Fruit fly (Drosophila melanogaster) whole organism, embryonic: Measurements from ENCODE around the gene mad2.

ENCODE experiments used
- Aef1 ChIP-seq: fragments of 200-800 bp; sonication (Bioruptor generic); IDR thresholded peaks from 3 replicates; pipeline ENCODE4 v1.3.6; 2022; ENCODE audit warnings: missing biosample characterization, missing genetic modification characterization
- Atf-2 ChIP-seq: fragments of 200-800 bp; sonication (Bioruptor generic); optimal IDR thresholded peaks from 2 replicates; lab custom pipeline; 2016; ENCODE audit warnings: missing biosample characterization, missing genetic modification characterization
- CG10209 ChIP-seq: fragments of 200-800 bp; sonication (Bioruptor generic); optimal IDR thresholded peaks from 3 replicates; lab custom pipeline; 2017; ENCODE audit warnings: missing biosample characterization, mild to moderate bottlenecking, missing genetic modification characterization, missing genetic modification reagents
- CG11247 ChIP-seq: fragments of 200-800 bp; sonication (Bioruptor generic); IDR thresholded peaks from 2 replicates; pipeline ENCODE4 v1.3.6; 2022; ENCODE audit warnings: missing biosample characterization, missing genetic modification characterization
- CG12104 ChIP-seq: fragments of 200-800 bp; sonication (Bioruptor generic); optimal IDR thresholded peaks from 3 replicates; lab custom pipeline; 2016; ENCODE audit warnings: missing biosample characterization, missing genetic modification characterization
- CG12236 ChIP-seq: fragments of 200-800 bp; sonication (Bioruptor generic); optimal IDR thresholded peaks from 2 replicates; lab custom pipeline; 2016; ENCODE audit warnings: missing biosample characterization, missing genetic modification characterization
- CG12391 ChIP-seq: fragments of 200-800 bp; sonication (Bioruptor generic); optimal IDR thresholded peaks from 3 replicates; lab custom pipeline; 2018; ENCODE audit warnings: missing biosample characterization, mild to moderate bottlenecking, missing genetic modification characterization, moderate library complexity
- CG13123 ChIP-seq: fragments of 200-800 bp; sonication (Bioruptor generic); optimal IDR thresholded peaks from 2 replicates; lab custom pipeline; 2016; ENCODE audit warnings: missing biosample characterization, missing genetic modification characterization
- CG13287 ChIP-seq: fragments of 200-800 bp; sonication (Bioruptor generic); IDR thresholded peaks from 2 replicates; pipeline ENCODE4 v1.3.6; 2022; ENCODE audit warnings: missing biosample characterization, missing genetic modification characterization; ENCODE audit not compliant: partially characterized antibody
- CG16779 ChIP-seq: fragments of 200-800 bp; sonication (Bioruptor generic); IDR thresholded peaks from 2 replicates; pipeline ENCODE4 v1.3.6; 2022; ENCODE audit warnings: missing biosample characterization, missing genetic modification characterization
- CG16815 ChIP-seq: fragments of 200-800 bp; sonication (Bioruptor generic); optimal IDR thresholded peaks from 3 replicates; lab custom pipeline; 2017; ENCODE audit warnings: missing biosample characterization, mild to moderate bottlenecking, missing genetic modification characterization
- CG17385 ChIP-seq: fragments of 200-800 bp; sonication (Bioruptor generic); optimal IDR thresholded peaks from 3 replicates; lab custom pipeline; 2018; ENCODE audit warnings: missing biosample characterization, mild to moderate bottlenecking, missing genetic modification characterization
- CG17829 ChIP-seq: fragments of 200-800 bp; optimal IDR thresholded peaks from 2 replicates; lab custom pipeline; 2019; ENCODE audit warnings: missing biosample characterization, mild to moderate bottlenecking, missing genetic modification characterization, moderate library complexity
- CG2116 ChIP-seq: fragments of 200-800 bp; sonication (Bioruptor generic); optimal IDR thresholded peaks from 3 replicates; lab custom pipeline; 2018; ENCODE audit warnings: missing biosample characterization, mild to moderate bottlenecking, missing genetic modification characterization
- CG31365 ChIP-seq: fragments of 200-800 bp; sonication (Bioruptor generic); optimal IDR thresholded peaks from 2 replicates; lab custom pipeline; 2018; ENCODE audit warnings: missing biosample characterization, mild to moderate bottlenecking, missing genetic modification characterization
- CG31388 ChIP-seq: fragments of 200-800 bp; sonication (Bioruptor generic); optimal IDR thresholded peaks from 2 replicates; lab custom pipeline; 2016; ENCODE audit warnings: missing biosample characterization, missing genetic modification characterization
- CG4854 ChIP-seq: fragments of 200-800 bp; sonication (Bioruptor generic); optimal IDR thresholded peaks from 2 replicates; lab custom pipeline; 2016; ENCODE audit warnings: missing biosample characterization, missing genetic modification characterization, inconsistent platforms
- CG7357 ChIP-seq: fragments of 200-800 bp; sonication (Bioruptor generic); IDR thresholded peaks from 3 replicates; pipeline ENCODE4 v1.3.6; 2022; ENCODE audit warnings: missing biosample characterization, missing genetic modification characterization
- CG7839 ChIP-seq: fragments of 200-800 bp; sonication (Bioruptor generic); optimal IDR thresholded peaks from 3 replicates; lab custom pipeline; 2018; ENCODE audit warnings: missing biosample characterization, mild to moderate bottlenecking, missing genetic modification characterization, moderate library complexity
- CG8924 ChIP-seq: fragments of 200-800 bp; optimal IDR thresholded peaks from 3 replicates; lab custom pipeline; 2019; ENCODE audit warnings: missing biosample characterization, mild to moderate bottlenecking, missing genetic modification characterization, moderate library complexity
- Camta ChIP-seq: fragments of 200-800 bp; sonication (Bioruptor generic); optimal IDR thresholded peaks from 2 replicates; lab custom pipeline; 2016; ENCODE audit warnings: missing biosample characterization, missing genetic modification characterization
- Dip2 ChIP-seq: fragments of 200-800 bp; sonication (Bioruptor generic); IDR thresholded peaks from 2 replicates; pipeline ENCODE4 v1.3.6; 2022; ENCODE audit warnings: missing biosample characterization, missing genetic modification characterization
- Doc3 ChIP-seq: fragments of 200-800 bp; sonication (Bioruptor generic); IDR thresholded peaks from 3 replicates; pipeline ENCODE4 v1.3.6; 2022; ENCODE audit warnings: missing biosample characterization, missing genetic modification characterization; ENCODE audit not compliant: partially characterized antibody
- E2f2 ChIP-seq: fragments of 200-800 bp; sonication (Bioruptor generic); IDR thresholded peaks from 2 replicates; pipeline ENCODE4 v1.3.6; 2022; ENCODE audit warnings: missing biosample characterization, missing genetic modification characterization
- Eip74EF ChIP-seq, 2 experiments: fragments of 200-800 bp in 1 of 2; fragments of >200 bp in 1 of 2; sonication (Bioruptor generic) in 1 of 2; optimal IDR thresholded peaks; 2 replicates each; lab custom pipeline; 2017 to 2019; ENCODE audit warnings: missing biosample characterization in 2 of 2, missing genetic modification characterization in 2 of 2, mild to moderate bottlenecking in 1 of 2, moderate library complexity in 1 of 2
- Gsc ChIP-seq: fragments of 200-800 bp; sonication (Bioruptor generic); IDR thresholded peaks from 2 replicates; pipeline ENCODE4 v1.3.6; 2022; ENCODE audit warnings: missing biosample characterization, missing genetic modification characterization
- HLHmδ ChIP-seq: fragments of 200-800 bp; sonication (Bioruptor generic); optimal IDR thresholded peaks from 2 replicates; lab custom pipeline; 2018; ENCODE audit warnings: missing biosample characterization, mild to moderate bottlenecking, missing genetic modification characterization, moderate library complexity
- Hmx ChIP-seq: fragments of 200-800 bp; sonication (Bioruptor generic); optimal IDR thresholded peaks from 2 replicates; lab custom pipeline; 2016; ENCODE audit warnings: missing biosample characterization, missing genetic modification characterization
- Sry-β ChIP-seq: fragments of 200-800 bp; sonication (Bioruptor generic); optimal IDR thresholded peaks from 2 replicates; lab custom pipeline; 2018; ENCODE audit warnings: missing biosample characterization, mild to moderate bottlenecking, missing genetic modification characterization, moderate library complexity
- ase ChIP-seq: fragments of 200-800 bp; sonication (Bioruptor generic); IDR thresholded peaks from 3 replicates; pipeline ENCODE4 v1.3.6; 2022; ENCODE audit warnings: missing biosample characterization, missing genetic modification characterization
- bigmax ChIP-seq: fragments of 200-800 bp; sonication (Bioruptor generic); optimal IDR thresholded peaks from 2 replicates; lab custom pipeline; 2018; ENCODE audit warnings: missing biosample characterization, mild to moderate bottlenecking, missing genetic modification characterization
- corto ChIP-seq: fragments of 200-800 bp; sonication (Bioruptor generic); optimal IDR thresholded peaks from 2 replicates; lab custom pipeline; 2016; ENCODE audit warnings: missing biosample characterization, mild to moderate bottlenecking, missing genetic modification characterization, moderate library complexity
- crol ChIP-seq: fragments of 200-800 bp; sonication (Bioruptor generic); IDR thresholded peaks from 2 replicates; pipeline ENCODE4 v1.3.6; 2022; ENCODE audit warnings: missing biosample characterization, missing genetic modification characterization
- cwo ChIP-seq: fragments of 200-800 bp; sonication (Bioruptor generic); optimal IDR thresholded peaks from 3 replicates; lab custom pipeline; 2017; ENCODE audit warnings: missing biosample characterization, missing genetic modification characterization, mild to moderate bottlenecking, moderate library complexity, missing genetic modification reagents
- danr ChIP-seq: fragments of 200-800 bp; sonication (Bioruptor generic); IDR thresholded peaks from 2 replicates; pipeline ENCODE4 v1.3.6; 2022; ENCODE audit warnings: missing biosample characterization, missing genetic modification characterization
- dm ChIP-seq: fragments of 200-800 bp; sonication (Bioruptor generic); optimal IDR thresholded peaks from 3 replicates; lab custom pipeline; 2016; ENCODE audit warnings: missing biosample characterization, missing genetic modification characterization
- ems ChIP-seq: fragments of 200-800 bp; sonication (Bioruptor generic); optimal IDR thresholded peaks from 3 replicates; lab custom pipeline; 2016; ENCODE audit warnings: missing biosample characterization, missing genetic modification characterization
- lov ChIP-seq, 2 experiments: fragments of 200-800 bp in 1 of 2; fragments of >200 bp in 1 of 2; sonication (Bioruptor generic) in 1 of 2; IDR thresholded peaks in 1 of 2; optimal IDR thresholded peaks in 1 of 2; 2 replicates in 1 of 2; 3 replicates in 1 of 2; pipeline versions ENCODE4 v1.3.6 to Lab custom; 2017 to 2022; ENCODE audit warnings: missing biosample characterization in 1 of 2, missing genetic modification characterization in 1 of 2
- mirr ChIP-seq: fragments of 200-800 bp; sonication (Bioruptor generic); optimal IDR thresholded peaks from 3 replicates; lab custom pipeline; 2018; ENCODE audit warnings: missing biosample characterization, mild to moderate bottlenecking, missing genetic modification characterization
- nom ChIP-seq: fragments of 200-800 bp; sonication (Bioruptor generic); optimal IDR thresholded peaks from 2 replicates; lab custom pipeline; 2017; ENCODE audit warnings: missing biosample characterization, missing genetic modification characterization, mild to moderate bottlenecking, moderate library complexity, missing genetic modification reagents
- odd ChIP-seq: fragments of 200-800 bp; sonication (Bioruptor generic); optimal IDR thresholded peaks from 2 replicates; lab custom pipeline; 2017; ENCODE audit warnings: missing biosample characterization, mild to moderate bottlenecking, missing genetic modification characterization
- sug ChIP-seq: fragments of 200-800 bp; optimal IDR thresholded peaks from 2 replicates; lab custom pipeline; 2019; ENCODE audit warnings: missing biosample characterization, mild to moderate bottlenecking, missing genetic modification characterization, moderate library complexity
- tio ChIP-seq: fragments of 200-800 bp; sonication (Bioruptor generic); optimal IDR thresholded peaks from 2 replicates; lab custom pipeline; 2017; ENCODE audit warnings: missing biosample characterization, missing genetic modification characterization, inconsistent platforms
- trem ChIP-seq: fragments of 200-800 bp; optimal IDR thresholded peaks from 3 replicates; lab custom pipeline; 2019; ENCODE audit warnings: missing biosample characterization, mild to moderate bottlenecking, missing genetic modification characterization, moderate library complexity
- trh ChIP-seq: fragments of 200-800 bp; sonication (Bioruptor generic); optimal IDR thresholded peaks from 2 replicates; lab custom pipeline; 2016; ENCODE audit warnings: missing biosample characterization, missing genetic modification characterization
- zen ChIP-seq: fragments of 200-800 bp; sonication (Bioruptor generic); optimal IDR thresholded peaks from 3 replicates; lab custom pipeline; 2018; ENCODE audit warnings: missing biosample characterization, mild to moderate bottlenecking, missing genetic modification characterization, moderate library complexity
- zen2 ChIP-seq: fragments of 200-800 bp; sonication (Bioruptor generic); IDR thresholded peaks from 3 replicates; pipeline ENCODE4 v1.3.6; 2022; ENCODE audit warnings: missing biosample characterization, missing genetic modification characterization; ENCODE audit not compliant: partially characterized antibody
- zfh1 ChIP-seq: fragments of 200-800 bp; sonication (Bioruptor generic); IDR thresholded peaks from 3 replicates; pipeline ENCODE4 v1.3.6; 2022; ENCODE audit warnings: missing biosample characterization, missing genetic modification characterization

Gene mad2

dm6 chr3L:5768532-5769497, 44.1 kb downstream of the mad2 start, which contains the start of the genes Ppat-Dpck and scny (continued):
- TF ChIP-seq mirr (GFP tag; lab: Kevin White, UChicago) (no peak), CG13123 (GFP tag; lab: Kevin White, UChicago) (no peak), CG12104 (GFP tag; lab: Kevin White, UChicago) (no peak), CG17829 (tag; lab: Kevin White, UChicago) (peak; percentile 59), nom (GFP tag; lab: Kevin White, UChicago) (peak; percentile 9), CG31388 (GFP tag; lab: Kevin White, UChicago) (no peak), crol (GFP tag; lab: Robert Waterston, UW) (peak; percentile 92), Sry-β (GFP tag; lab: Kevin White, UChicago) (peak; percentile 0), E2f2 (no peak), CG16815 (GFP tag; lab: Kevin White, UChicago) (no peak), ase (no peak), tio (GFP tag; lab: Kevin White, UChicago) (no peak), CG7357 (no peak), odd (GFP tag; lab: Kevin White, UChicago) (no peak), trem (tag; lab: Kevin White, UChicago) (peak; percentile 100), zfh1 (GFP tag; lab: Robert Waterston, UW) (no peak), cwo (GFP tag; lab: Kevin White, UChicago) (no peak), CG12236 (GFP tag; lab: Kevin White, UChicago) (no peak), dm (peak; percentile 91), CG17385 (GFP tag; lab: Kevin White, UChicago) (peak; percentile 14), corto (GFP tag; lab: Kevin White, UChicago) (no peak), Eip74EF (GFP tag; optimal IDR thresholded peaks at IDR 0.05; lab: Kevin White, UChicago) (no peak), Hmx (GFP tag; lab: Kevin White, UChicago) (no peak), ems (GFP tag; lab: Kevin White, UChicago) (no peak), lov (optimal IDR thresholded peaks at IDR 0.05; lab: Kevin White, UChicago) (no peak), lov (GFP tag; IDR thresholded peaks at IDR 0.05; lab: Robert Waterston, UW) (no peak), sug (tag; lab: Kevin White, UChicago) (peak; percentile 50), Doc3 (peak; percentile 96), Gsc (GFP tag; lab: Robert Waterston, UW) (no peak), CG4854 (GFP tag; lab: Kevin White, UChicago) (no peak), bigmax (GFP tag; lab: Kevin White, UChicago) (no peak), CG8924 (peak; percentile 4), Camta (GFP tag; lab: Kevin White, UChicago) (no peak), Aef1 (GFP tag; lab: Robert Waterston, UW) (no peak), trh (GFP tag; lab: Kevin White, UChicago) (no peak), CG7839 (tag; lab: Kevin White, UChicago) (no peak), HLHmδ (GFP tag; lab: Kevin White, UChicago) (no peak), CG11247 (0 out of 2 replicates have a peak, but pooled peaks have one; percentile 30), CG16779 (GFP tag; lab: Robert Waterston, UW) (no peak), Atf-2 (GFP tag; lab: Kevin White, UChicago) (no peak), CG2116 (peak; percentile 89), zen2 (peak; percentile 80; the same call in 2 of the 3 replicates), CG31365 (no peak), CG10209 (no peak), danr (GFP tag; lab: Robert Waterston, UW) (no peak), Dip2 (GFP tag; lab: Robert Waterston, UW) (no peak), CG13287 (peak; percentile 97), CG12391 (tag; lab: Kevin White, UChicago) (peak; percentile 34), zen (tag; lab: Kevin White, UChicago) (peak; percentile 58)
